Worm (Caenorhabditis elegans): ENCODE data around the gene col-19.

col-19 gene

ce11 chrX:449820-450219 lies 28.3 kb downstream of the col-19 start, which contains the start of gene F52D1.2:
Gene F52D1.2 (minus strand): TSS chrX:450212.
- TF ChIP-seq jun-1 (tag; optimal IDR thresholded peaks at IDR 0.05) (no peak), elt-3 (tag; optimal IDR thresholded peaks at IDR 0.05) (no peak), sup-37 (GFP tag; optimal IDR thresholded peaks at IDR 0.05) (no peak), fkh-4 (tag; optimal IDR thresholded peaks at IDR 0.05; ENCODE audit: borderline replicate concordance) (no peak), fos-1 (tag; optimal IDR thresholded peaks at IDR 0.05) (no peak), nhr-85 (tag) (no peak), unc-86 (tag; optimal IDR thresholded peaks at IDR 0.05) (no peak)

ce11 chrX:457139-457802 lies 35.8 kb downstream of the col-19 start, which contains the start of gene abu-12:
Gene abu-12 (minus strand): TSS chrX:457610.
- TF ChIP-seq nhr-11 (tag; optimal IDR thresholded peaks at IDR 0.05), result no peak
- TF ChIP-seq hpl-2 (GFP tag; optimal IDR thresholded peaks at IDR 0.05), result no peak
- TF ChIP-seq efl-3 (GFP tag; optimal IDR thresholded peaks at IDR 0.05), result no peak
- no peak for TF ChIP-seq efl-1 (optimal IDR thresholded peaks at IDR 0.05)
- TF ChIP-seq efl-1 (GFP tag; optimal IDR thresholded peaks at IDR 0.05 in 1 of 2), result peak in 1 of 2 experiments; percentile 74

ce11 chrX:459316-459715 lies 37.8 kb downstream of the col-19 start:
- TF ChIP-seq pax-3 (tag; optimal IDR thresholded peaks at IDR 0.05) (no peak), pqm-1 (tag; optimal IDR thresholded peaks at IDR 0.05) (no peak), xbp-1 (tag; optimal IDR thresholded peaks at IDR 0.05) (no peak), ceh-88 (GFP tag; IDR thresholded peaks at IDR 0.05) (no peak), unc-30 (tag; optimal IDR thresholded peaks at IDR 0.05) (no peak), fkh-4 (tag; optimal IDR thresholded peaks at IDR 0.05; ENCODE audit: borderline replicate concordance) (no peak), ces-1 (GFP tag; optimal IDR thresholded peaks at IDR 0.05) (no peak), jun-1 (tag; optimal IDR thresholded peaks at IDR 0.05) (no peak), vab-15 (tag; optimal IDR thresholded peaks at IDR 0.05) (no peak), nhr-20 (tag; optimal IDR thresholded peaks at IDR 0.05) (no peak), nhr-47 (tag; optimal IDR thresholded peaks at IDR 0.05) (no peak), tbx-2 (tag; optimal IDR thresholded peaks at IDR 0.05) (no peak), nhr-90 (tag; optimal IDR thresholded peaks at IDR 0.05; ENCODE audit: poor library complexity) (no peak), dpl-1 (GFP tag; optimal IDR thresholded peaks at IDR 0.05) (no peak), ama-1 (optimal IDR thresholded peaks at IDR 0.05) (no peak)

- TF ChIP-seq nhr-85 (tag), result peak; percentile 18
- TF ChIP-seq swsn-7 (tag; optimal IDR thresholded peaks at IDR 0.05), result no peak
- TF ChIP-seq snu-23 (GFP tag; optimal IDR thresholded peaks at IDR 0.05), result no peak
- no peak for TF ChIP-seq lir-3 (tag; optimal IDR thresholded peaks at IDR 0.05; ENCODE audit: poor library complexity)
- TF ChIP-seq fkh-10 (GFP tag; optimal IDR thresholded peaks at IDR 0.05), result no peak
- peak; percentile 44 for TF ChIP-seq blmp-1 (tag; optimal IDR thresholded peaks at IDR 0.05)
Measured at ce11 chrX:460351-460750, 38.8 kb downstream of the col-19 start, which contains the start of gene aagr-4. Gene aagr-4 (plus strand): TSS chrX:460651.

- TF ChIP-seq unc-98 (GFP tag; IDR thresholded peaks at IDR 0.05) (no peak), aha-1 (tag; optimal IDR thresholded peaks at IDR 0.05) (no peak), lsy-2 (tag; optimal IDR thresholded peaks at IDR 0.05) (no peak), efl-1 (optimal IDR thresholded peaks at IDR 0.05) (no peak), efl-1 (GFP tag; optimal IDR thresholded peaks at IDR 0.05 in 1 of 2) (no peak), sptf-1 (tag; optimal IDR thresholded peaks at IDR 0.05) (no peak)
Measured at ce11 chrX:461623-462022, 40.1 kb downstream of the col-19 start.

Data from whole organism, L1 larva.